Worm (Caenorhabditis elegans): ENCODE data around the gene lido-1.
"Not testable (repeated sequence)": the region's sequence is repeated elsewhere in the genome, so short reads cannot be mapped to it uniquely, and the experiment has no call there.

Gene lido-1

ce11 chrX:17117359-17117758, 21.0 kb upstream of the lido-1 start, which contains the start of gene K09E3.2:
TSS of gene K09E3.2 (plus strand) at chrX:17117659.
- TF ChIP-seq flt-1 (GFP tag; IDR thresholded peaks at IDR 0.05); F13C5.2 (tag; optimal IDR thresholded peaks at IDR 0.05); hnd-1 (tag; optimal IDR thresholded peaks at IDR 0.05): not testable (repeated sequence)

- TF ChIP-seq B0310.2 (tag; optimal IDR thresholded peaks at IDR 0.05) (no peak), tra-4 (tag; optimal IDR thresholded peaks at IDR 0.05) (no peak), tbx-11 (GFP tag; IDR thresholded peaks at IDR 0.05) (no peak), aly-1 (tag; optimal IDR thresholded peaks at IDR 0.05) (no peak), tbx-37 (GFP tag; conservative IDR thresholded peaks at IDR 0.05) (no peak), hmg-4 (GFP tag; optimal IDR thresholded peaks at IDR 0.05) (no peak), hmbx-1 (tag; optimal IDR thresholded peaks at IDR 0.05) (no peak), ama-1 (optimal IDR thresholded peaks at IDR 0.05) (no peak), pes-1 (GFP tag; IDR thresholded peaks at IDR 0.05) (no peak), hnd-1 (tag; optimal IDR thresholded peaks at IDR 0.05) (no peak), sea-1 (GFP tag; conservative IDR thresholded peaks at IDR 0.05) (no peak), flt-1 (GFP tag; IDR thresholded peaks at IDR 0.05) (no peak), scrt-1 (GFP tag; IDR thresholded peaks at IDR 0.05) (no peak), ets-7 (tag; optimal IDR thresholded peaks at IDR 0.05) (no peak), F13C5.2 (tag; optimal IDR thresholded peaks at IDR 0.05) (no peak), ceh-13 (GFP tag; optimal IDR thresholded peaks at IDR 0.05) (no peak), ceh-36 (tag; optimal IDR thresholded peaks at IDR 0.05) (no peak)
Measured at ce11 chrX:17115089-17115488, 18.7 kb upstream of the lido-1 start, which contains the start of gene lido-6. TSS of gene lido-6 (minus strand) at chrX:17115189.

- TF ChIP-seq sea-1 (GFP tag; conservative IDR thresholded peaks at IDR 0.05) (no peak), aly-1 (tag; optimal IDR thresholded peaks at IDR 0.05) (no peak), F13C5.2 (tag; optimal IDR thresholded peaks at IDR 0.05) (no peak), ceh-13 (GFP tag; optimal IDR thresholded peaks at IDR 0.05) (no peak), scrt-1 (GFP tag; IDR thresholded peaks at IDR 0.05) (no peak), hnd-1 (tag; optimal IDR thresholded peaks at IDR 0.05) (no peak), tra-4 (tag; optimal IDR thresholded peaks at IDR 0.05) (no peak), ets-7 (tag; optimal IDR thresholded peaks at IDR 0.05) (no peak), hmg-4 (GFP tag; optimal IDR thresholded peaks at IDR 0.05) (no peak)
Measured at ce11 chrX:17110555-17110954, 14.2 kb upstream of the lido-1 start, which contains the start of gene lido-5. TSS of gene lido-5 (minus strand) at chrX:17110655.

DNA sequence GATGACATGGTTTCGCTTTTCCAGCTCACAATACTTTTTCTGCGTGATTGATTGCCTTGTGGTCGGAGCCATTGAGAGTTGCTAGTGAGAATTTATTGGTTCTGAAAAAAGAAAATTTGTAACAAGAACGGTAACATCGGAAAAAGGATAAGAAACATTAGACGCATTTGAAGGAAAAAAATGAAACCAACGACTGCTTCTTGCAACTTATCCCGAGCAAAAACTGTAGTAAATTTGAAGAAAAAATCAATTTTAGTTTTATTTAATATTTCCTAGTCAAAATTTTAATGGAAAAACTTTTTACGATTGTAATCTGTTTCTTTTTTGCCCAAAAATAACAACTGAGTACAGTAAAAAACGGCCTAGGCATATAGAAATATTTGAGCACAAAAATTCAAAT, 11.3 kb upstream of the lido-1 start, which contains the start of gene lido-4:
lido-4 (minus strand) TSS at position 101 of the 400 bp plus-strand sequence.
- TF ChIP-seq pes-1 (GFP tag; IDR thresholded peaks at IDR 0.05) (no peak), sea-1 (GFP tag; conservative IDR thresholded peaks at IDR 0.05) (no peak), F13C5.2 (tag; optimal IDR thresholded peaks at IDR 0.05) (no peak), ama-1 (optimal IDR thresholded peaks at IDR 0.05) (no peak), ceh-36 (tag; optimal IDR thresholded peaks at IDR 0.05) (no peak)

DNA sequence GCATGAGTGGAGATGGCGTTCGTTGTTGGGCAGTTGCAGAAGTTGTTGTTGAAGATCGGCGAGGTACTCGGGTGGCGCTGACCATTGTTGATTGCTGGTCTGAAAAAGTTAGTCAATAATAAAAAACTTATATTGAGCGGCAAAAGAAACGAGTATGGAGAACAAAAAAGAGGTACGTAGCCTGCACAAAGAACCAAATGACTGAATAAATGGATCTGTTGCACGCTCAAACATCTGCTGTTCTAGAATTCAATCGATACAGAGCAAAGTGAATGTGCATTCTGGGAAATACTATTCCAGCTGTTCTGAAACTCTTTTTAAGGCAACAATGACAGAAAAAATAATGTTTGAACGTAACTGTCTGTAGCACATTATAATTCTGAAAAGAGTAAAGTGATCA, 4.3 kb upstream of the lido-1 start, which contains the start of gene lido-2:
lido-2 (minus strand) TSS at position 101 of the 400 bp plus-strand sequence.
- TF ChIP-seq ets-7 (tag; optimal IDR thresholded peaks at IDR 0.05) (no peak), hmbx-1 (tag; optimal IDR thresholded peaks at IDR 0.05) (no peak), B0310.2 (tag; optimal IDR thresholded peaks at IDR 0.05) (no peak), ceh-13 (GFP tag; optimal IDR thresholded peaks at IDR 0.05) (no peak), sea-1 (GFP tag; conservative IDR thresholded peaks at IDR 0.05) (no peak), tbx-11 (GFP tag; IDR thresholded peaks at IDR 0.05) (no peak), pes-1 (GFP tag; IDR thresholded peaks at IDR 0.05) (no peak), hnd-1 (tag; optimal IDR thresholded peaks at IDR 0.05) (no peak), F13C5.2 (tag; optimal IDR thresholded peaks at IDR 0.05) (no peak), hmg-4 (GFP tag; optimal IDR thresholded peaks at IDR 0.05) (no peak), tbx-37 (GFP tag; conservative IDR thresholded peaks at IDR 0.05) (no peak), scrt-1 (GFP tag; IDR thresholded peaks at IDR 0.05) (no peak), aly-1 (tag; optimal IDR thresholded peaks at IDR 0.05) (no peak), ama-1 (optimal IDR thresholded peaks at IDR 0.05) (no peak)

- TF ChIP-seq ceh-36 (tag; optimal IDR thresholded peaks at IDR 0.05), result no peak
- no peak for TF ChIP-seq sea-1 (GFP tag; conservative IDR thresholded peaks at IDR 0.05)
- no peak for TF ChIP-seq aly-1 (tag; optimal IDR thresholded peaks at IDR 0.05)
- TF ChIP-seq tra-4 (tag; optimal IDR thresholded peaks at IDR 0.05), result no peak
Measured at ce11 chrX:17093199-17093598, 3.2 kb downstream of the lido-1 start, which contains the start of gene C08A9.3. TSS of gene C08A9.3 (minus strand) at chrX:17093299.

DNA sequence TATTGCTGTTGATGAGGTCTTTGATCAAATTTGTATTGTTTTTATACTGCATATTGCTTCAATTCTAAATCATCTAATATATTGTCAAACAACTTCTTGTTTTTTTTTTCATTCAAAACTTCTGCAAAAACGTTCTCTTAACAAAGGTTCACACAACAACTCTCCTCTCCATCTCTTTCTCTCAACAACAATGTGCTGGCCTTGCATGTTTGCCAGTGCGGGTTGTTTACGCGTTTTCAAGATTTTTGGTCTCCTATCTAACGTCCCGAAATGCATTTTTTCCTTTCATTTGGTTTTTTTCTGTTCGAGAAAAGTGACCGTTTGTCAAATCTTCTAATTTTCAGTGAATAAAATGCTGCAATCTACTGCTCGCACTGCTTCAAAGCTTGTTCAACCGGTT, 3.9 kb downstream of the lido-1 start, which contains the start of gene sod-3:
sod-3 (plus strand) TSS at position 338 of the 400 bp plus-strand sequence.
- no peak for TF ChIP-seq tbx-11 (GFP tag; IDR thresholded peaks at IDR 0.05)
- TF ChIP-seq ceh-36 (tag; optimal IDR thresholded peaks at IDR 0.05), result no peak
- TF ChIP-seq flt-1 (GFP tag; IDR thresholded peaks at IDR 0.05), result no peak
- no peak for TF ChIP-seq pes-1 (GFP tag; IDR thresholded peaks at IDR 0.05)
- TF ChIP-seq aly-1 (tag; optimal IDR thresholded peaks at IDR 0.05), result no peak
- TF ChIP-seq hmbx-1 (tag; optimal IDR thresholded peaks at IDR 0.05), result no peak
- no peak for TF ChIP-seq ama-1 (optimal IDR thresholded peaks at IDR 0.05)
- TF ChIP-seq tbx-37 (GFP tag; conservative IDR thresholded peaks at IDR 0.05), result no peak
- no peak for TF ChIP-seq B0310.2 (tag; optimal IDR thresholded peaks at IDR 0.05)
- no peak for TF ChIP-seq sea-1 (GFP tag; conservative IDR thresholded peaks at IDR 0.05)
- no peak for TF ChIP-seq F13C5.2 (tag; optimal IDR thresholded peaks at IDR 0.05)
- no peak for TF ChIP-seq scrt-1 (GFP tag; IDR thresholded peaks at IDR 0.05)
- no peak for TF ChIP-seq hmg-4 (GFP tag; optimal IDR thresholded peaks at IDR 0.05)
- TF ChIP-seq ets-7 (tag; optimal IDR thresholded peaks at IDR 0.05), result no peak
- no peak for TF ChIP-seq tra-4 (tag; optimal IDR thresholded peaks at IDR 0.05)

Measured in whole organism, early embryonic.